Worm (Caenorhabditis elegans): ENCODE data around the gene str-254.

The str-254 gene

DNA sequence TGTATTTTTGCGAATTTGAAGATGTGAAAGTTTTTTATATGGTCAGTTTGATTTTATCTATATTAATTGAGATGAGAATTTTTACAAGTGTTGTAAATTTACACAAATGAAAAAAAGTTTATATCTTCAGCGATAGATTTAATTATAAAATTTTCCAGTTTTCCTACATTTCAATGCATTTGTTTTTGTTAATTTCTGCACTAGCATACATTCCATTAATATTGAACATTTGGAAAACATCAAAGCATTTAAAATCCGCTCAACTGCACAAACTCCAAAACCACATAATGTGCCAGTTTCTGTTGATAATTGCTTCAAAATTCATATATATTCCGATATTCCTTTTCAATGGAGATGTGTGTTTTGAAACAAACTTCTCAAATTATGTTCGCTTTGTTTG, 29.6 kb upstream of the str-254 start, which contains the start of gene srh-277:
Gene srh-277 (plus strand): TSS at position 301 of the 400 bp plus-strand sequence.
- TF ChIP-seq ama-1 (optimal IDR thresholded peaks at IDR 0.05) (no peak), B0310.2 (tag; optimal IDR thresholded peaks at IDR 0.05) (no peak)

DNA sequence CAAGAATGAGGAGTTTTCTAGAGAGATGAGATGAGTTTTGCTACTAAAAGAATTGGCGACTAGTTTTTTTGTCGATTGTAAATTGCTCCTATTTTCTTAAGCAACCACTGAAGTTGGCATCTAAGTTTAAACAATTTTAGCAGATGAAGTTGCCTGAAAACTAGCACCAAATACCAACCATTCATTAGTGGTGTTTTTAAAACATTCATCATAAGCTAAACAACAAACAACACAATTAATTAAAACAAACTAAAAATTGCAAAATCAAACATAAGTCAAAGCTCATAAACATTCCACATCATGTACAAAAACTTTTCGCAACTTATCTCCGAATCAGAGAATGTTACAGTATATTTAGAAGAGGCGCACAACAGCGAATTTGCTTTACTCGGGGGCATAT, 28.8 kb upstream of the str-254 start, which contains the start of gene srz-13:
Gene srz-13 (plus strand): TSS at position 301 of the 400 bp plus-strand sequence.
- TF ChIP-seq pes-1 (GFP tag; IDR thresholded peaks at IDR 0.05) (no peak), F13C5.2 (tag; optimal IDR thresholded peaks at IDR 0.05) (no peak), hmg-4 (GFP tag; optimal IDR thresholded peaks at IDR 0.05) (no peak), flt-1 (GFP tag; IDR thresholded peaks at IDR 0.05) (no peak)

DNA sequence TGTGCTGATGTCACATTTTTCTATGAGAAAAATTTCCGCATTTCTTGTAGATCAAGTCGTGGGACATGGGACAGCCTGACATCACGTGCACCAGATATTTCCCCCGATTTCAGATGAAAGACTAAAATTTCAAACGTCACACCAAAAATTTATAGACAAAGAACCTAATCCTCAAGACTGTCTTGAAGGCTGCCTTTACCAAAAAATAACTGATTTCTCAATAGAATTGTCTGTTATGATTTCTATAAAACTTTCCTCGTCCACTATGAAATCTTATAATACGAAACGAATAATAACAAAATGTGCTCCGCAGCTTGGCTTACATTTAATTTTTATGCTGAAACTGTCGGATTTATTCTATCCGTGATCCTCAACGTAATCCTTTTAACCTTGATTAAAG, 27.1 kb upstream of the str-254 start, which contains the start of gene str-106:
Gene str-106 (plus strand): TSS at position 301 of the 400 bp plus-strand sequence.
- TF ChIP-seq ets-7 (tag; optimal IDR thresholded peaks at IDR 0.05) (no peak), ceh-13 (GFP tag; optimal IDR thresholded peaks at IDR 0.05) (no peak), tbx-11 (GFP tag; IDR thresholded peaks at IDR 0.05) (no peak), B0310.2 (tag; optimal IDR thresholded peaks at IDR 0.05) (no peak), pes-1 (GFP tag; IDR thresholded peaks at IDR 0.05) (no peak), F13C5.2 (tag; optimal IDR thresholded peaks at IDR 0.05) (no peak), sea-1 (GFP tag; conservative IDR thresholded peaks at IDR 0.05) (no peak), aly-1 (tag; optimal IDR thresholded peaks at IDR 0.05) (no peak), tra-4 (tag; optimal IDR thresholded peaks at IDR 0.05) (no peak), ceh-36 (tag; optimal IDR thresholded peaks at IDR 0.05) (no peak), hmg-4 (GFP tag; optimal IDR thresholded peaks at IDR 0.05) (no peak), scrt-1 (GFP tag; IDR thresholded peaks at IDR 0.05) (no peak), flt-1 (GFP tag; IDR thresholded peaks at IDR 0.05) (no peak), ama-1 (optimal IDR thresholded peaks at IDR 0.05) (no peak), hmbx-1 (tag; optimal IDR thresholded peaks at IDR 0.05) (no peak), tbx-37 (GFP tag; conservative IDR thresholded peaks at IDR 0.05) (no peak)

ce11 chrV:16175757-16176156, 22.5 kb upstream of the str-254 start, which contains the start of gene cyp-33D1:
cyp-33D1 (minus strand) TSS chrV:16175857.
- TF ChIP-seq ama-1 (optimal IDR thresholded peaks at IDR 0.05) (no peak), B0310.2 (tag; optimal IDR thresholded peaks at IDR 0.05) (no peak), hmbx-1 (tag; optimal IDR thresholded peaks at IDR 0.05) (no peak), sea-1 (GFP tag; conservative IDR thresholded peaks at IDR 0.05) (no peak), ceh-36 (tag; optimal IDR thresholded peaks at IDR 0.05) (no peak), hnd-1 (tag; optimal IDR thresholded peaks at IDR 0.05) (no peak), flt-1 (GFP tag; IDR thresholded peaks at IDR 0.05) (no peak), pes-1 (GFP tag; IDR thresholded peaks at IDR 0.05) (no peak), tbx-37 (GFP tag; conservative IDR thresholded peaks at IDR 0.05) (no peak), tra-4 (tag; optimal IDR thresholded peaks at IDR 0.05) (no peak), ets-7 (tag; optimal IDR thresholded peaks at IDR 0.05) (no peak), ceh-13 (GFP tag; optimal IDR thresholded peaks at IDR 0.05) (no peak), scrt-1 (GFP tag; IDR thresholded peaks at IDR 0.05) (no peak), aly-1 (tag; optimal IDR thresholded peaks at IDR 0.05) (no peak)

DNA sequence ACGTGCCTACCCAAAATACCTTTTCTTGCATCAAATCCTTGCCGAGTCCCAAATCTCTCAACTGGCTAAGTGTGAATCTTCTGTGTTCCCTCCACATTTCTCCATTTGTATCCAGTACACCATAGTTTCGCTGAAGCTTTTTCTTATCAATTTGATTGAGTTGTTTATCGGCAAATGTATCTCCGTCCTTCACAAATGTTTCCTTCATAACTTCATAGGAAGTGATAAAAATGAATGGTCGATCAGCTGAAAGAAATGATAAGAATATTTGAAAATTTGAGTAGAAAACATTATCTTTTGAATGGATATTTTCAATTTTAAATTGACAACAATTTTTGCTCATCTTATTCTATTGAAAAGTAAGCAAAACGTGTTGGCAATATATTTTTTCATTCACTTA, 22.0 kb upstream of the str-254 start:
- TF ChIP-seq tbx-11 (GFP tag; IDR thresholded peaks at IDR 0.05) = no peak
- TF ChIP-seq tra-4 (tag; optimal IDR thresholded peaks at IDR 0.05) = no peak
- no peak for TF ChIP-seq hnd-1 (tag; optimal IDR thresholded peaks at IDR 0.05)
- TF ChIP-seq aly-1 (tag; optimal IDR thresholded peaks at IDR 0.05) = no peak
- TF ChIP-seq scrt-1 (GFP tag; IDR thresholded peaks at IDR 0.05) = no peak
- no peak for TF ChIP-seq sea-1 (GFP tag; conservative IDR thresholded peaks at IDR 0.05)
- TF ChIP-seq flt-1 (GFP tag; IDR thresholded peaks at IDR 0.05) = no peak
- no peak for TF ChIP-seq ceh-36 (tag; optimal IDR thresholded peaks at IDR 0.05)
- TF ChIP-seq ets-7 (tag; optimal IDR thresholded peaks at IDR 0.05) = no peak

- no peak for TF ChIP-seq pes-1 (GFP tag; IDR thresholded peaks at IDR 0.05)
- TF ChIP-seq F13C5.2 (tag; optimal IDR thresholded peaks at IDR 0.05) = no peak
- no peak for TF ChIP-seq tbx-37 (GFP tag; conservative IDR thresholded peaks at IDR 0.05)
- no peak for TF ChIP-seq ceh-13 (GFP tag; optimal IDR thresholded peaks at IDR 0.05)
- TF ChIP-seq tra-4 (tag; optimal IDR thresholded peaks at IDR 0.05) = no peak
- no peak for TF ChIP-seq ama-1 (optimal IDR thresholded peaks at IDR 0.05)
- no peak for TF ChIP-seq hnd-1 (tag; optimal IDR thresholded peaks at IDR 0.05)
- no peak for TF ChIP-seq sea-1 (GFP tag; conservative IDR thresholded peaks at IDR 0.05)
These were observed 20.8 kb upstream of the str-254 start for ce11 chrV:16174109-16174508.

- TF ChIP-seq tbx-11 (GFP tag; IDR thresholded peaks at IDR 0.05) (no peak), hmg-4 (GFP tag; optimal IDR thresholded peaks at IDR 0.05) (no peak), ama-1 (optimal IDR thresholded peaks at IDR 0.05) (no peak), aly-1 (tag; optimal IDR thresholded peaks at IDR 0.05) (no peak), B0310.2 (tag; optimal IDR thresholded peaks at IDR 0.05) (no peak), flt-1 (GFP tag; IDR thresholded peaks at IDR 0.05) (no peak), pes-1 (GFP tag; IDR thresholded peaks at IDR 0.05) (no peak)
These were observed 18.4 kb upstream of the str-254 start, which contains the start of gene K05D4.9 for ce11 chrV:16171721-16172120. K05D4.9 (minus strand) TSS chrV:16171821.

- TF ChIP-seq ama-1 (optimal IDR thresholded peaks at IDR 0.05) (no peak), pes-1 (GFP tag; IDR thresholded peaks at IDR 0.05) (no peak), scrt-1 (GFP tag; IDR thresholded peaks at IDR 0.05) (no peak), ceh-36 (tag; optimal IDR thresholded peaks at IDR 0.05) (no peak), tra-4 (tag; optimal IDR thresholded peaks at IDR 0.05) (no peak), tbx-37 (GFP tag; conservative IDR thresholded peaks at IDR 0.05) (no peak), ceh-13 (GFP tag; optimal IDR thresholded peaks at IDR 0.05) (no peak), sea-1 (GFP tag; conservative IDR thresholded peaks at IDR 0.05) (no peak), hmg-4 (GFP tag; optimal IDR thresholded peaks at IDR 0.05) (no peak)
These were observed 15.8 kb upstream of the str-254 start, which contains the start of gene str-111 for ce11 chrV:16169026-16169425. str-111 (minus strand) TSS chrV:16169126.

Data from whole organism, early embryonic.